Fruit fly (Drosophila melanogaster): ENCODE results near the gene PolZ2.

DNA sequence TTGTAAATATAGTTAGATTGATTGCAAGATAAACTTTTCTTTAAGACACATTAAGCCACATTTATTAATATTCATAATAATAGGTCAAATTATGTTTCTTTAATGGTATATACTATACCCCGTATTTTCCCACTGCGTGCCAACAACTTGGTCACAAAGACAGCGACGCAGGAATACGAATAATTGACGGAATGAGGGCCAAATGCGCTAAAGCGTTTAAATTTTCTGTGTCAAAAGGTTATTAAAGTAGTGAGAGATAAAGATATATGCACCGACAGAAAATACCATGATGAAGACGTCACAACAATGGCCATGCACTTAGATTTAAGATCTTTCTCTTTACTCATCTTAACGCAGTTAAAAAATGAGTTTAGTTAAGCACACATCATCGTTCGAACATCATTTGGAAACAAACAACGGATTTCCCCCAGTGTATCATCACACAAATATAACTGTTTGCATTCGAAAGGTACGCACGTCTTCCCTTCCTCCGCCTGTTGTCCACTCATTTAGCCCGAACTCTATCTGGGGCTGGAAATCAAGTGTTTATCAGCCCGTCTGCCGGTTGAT, 31.8 kb downstream of the PolZ2 start:
- TF ChIP-seq inv (GFP tag; IDR thresholded peaks at IDR 0.05; ENCODE audit: partially characterized antibody) (no peak), hb (GFP tag; IDR thresholded peaks at IDR 0.05; ENCODE audit: partially characterized antibody) (no peak), ci (GFP tag; IDR thresholded peaks at IDR 0.05) (peak; percentile 85), CG10321 (GFP tag; IDR thresholded peaks at IDR 0.05) (0 out of 2 replicates have a peak, but pooled peaks have one; percentile 3), CG2116 (GFP tag; optimal IDR thresholded peaks at IDR 0.05) (peak; percentile 19), CG1233 (GFP tag; optimal IDR thresholded peaks at IDR 0.05) (peak; percentile 59)

All from whole organism, embryonic.